Worm (Caenorhabditis elegans) whole organism, L4/young adult: ENCODE data around the gene rpl-10.

ENCODE experiments used
- W03F9.2 ChIP-seq: fragments of 150-350 bp; optimal IDR thresholded peaks from 2 replicates; lab custom pipeline; 2014; ENCODE audit warnings: missing biosample characterization, missing genetic modification characterization
- him-1 ChIP-seq: sonication (generic microtip); optimal IDR thresholded peaks from 2 replicates; lab custom pipeline; 2016; ENCODE audit warnings: missing genotype, missing genetic modification reagents, missing genetic modification characterization, missing compliant biosample characterization

DNA sequence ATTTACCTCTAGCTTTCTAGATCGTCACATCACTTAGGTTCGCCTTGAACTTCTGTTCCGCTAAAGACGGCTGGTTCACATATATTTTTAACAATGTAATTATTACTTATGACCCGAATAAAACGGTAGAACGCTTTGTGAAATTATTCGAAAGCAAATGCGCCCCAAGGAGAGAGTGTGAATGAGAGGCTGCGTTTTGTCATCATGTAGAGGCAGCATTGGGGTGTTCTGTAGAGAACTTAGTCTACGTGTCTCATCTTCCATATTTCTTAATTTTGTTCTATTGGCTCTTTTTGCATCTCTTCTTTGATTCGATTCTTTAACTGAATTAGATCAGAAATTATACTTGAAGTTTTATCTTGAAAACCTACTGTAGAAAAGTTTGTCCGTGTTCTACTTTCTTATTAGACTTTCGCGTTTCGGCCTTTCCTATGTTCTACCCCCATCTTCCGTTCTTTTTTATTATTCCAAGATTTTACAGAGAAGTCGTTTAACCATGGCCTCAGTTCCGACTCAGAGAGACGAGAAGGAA is 5.6 kb upstream of the rpl-10 start, which contains the start of gene cdc-48.2:
- TF ChIP-seq him-1 (tag; lab: Kevin White, UChicago) (no peak), W03F9.2 (no peak)
